Fruit fly (Drosophila melanogaster): Measurements from ENCODE around the gene CG31954.

dm6 chr2L:3558299-3558698 is 48.4 kb upstream of the CG31954 start:
- TF ChIP-seq CG8478 (optimal IDR thresholded peaks at IDR 0.05) = no peak
- no peak for TF ChIP-seq CTCF (optimal IDR thresholded peaks at IDR 0.05)

Data from S2 (cell line).